Fruit fly (Drosophila melanogaster): Measurements from ENCODE around the gene CG9801.
A peak's percentile ranks its signal among the peaks of the same experiment; 100 is the strongest.

The CG9801 gene

dm6 chr3R:8788722-8789400 is 41.4 kb upstream of the CG9801 start (continued):
- peak; percentile 30; the same call in 1 of the 2 replicates for TF ChIP-seq CG1024 (GFP tag; IDR thresholded peaks at IDR 0.05)
- TF ChIP-seq unpg (GFP tag; optimal IDR thresholded peaks at IDR 0.05): peak; percentile 63
- TF ChIP-seq pzg (GFP tag; optimal IDR thresholded peaks at IDR 0.05): no peak
- no peak for TF ChIP-seq sug (tag; optimal IDR thresholded peaks at IDR 0.05)
- TF ChIP-seq tgo (GFP tag; IDR thresholded peaks at IDR 0.05): peak; percentile 71; the same call in 2 of the 3 replicates
- TF ChIP-seq gcm (GFP tag; optimal IDR thresholded peaks at IDR 0.05): peak; percentile 8
- peak; percentile 67 for TF ChIP-seq Sox102F (GFP tag; optimal IDR thresholded peaks at IDR 0.05)
- peak; percentile 100 for TF ChIP-seq CG2199 (GFP tag; IDR thresholded peaks at IDR 0.05)
- no peak for TF ChIP-seq Hr78 (GFP tag; optimal IDR thresholded peaks at IDR 0.05)
- TF ChIP-seq CG8281 (tag; optimal IDR thresholded peaks at IDR 0.05): no peak
- TF ChIP-seq Trl (optimal IDR thresholded peaks at IDR 0.05): no peak
- no peak for TF ChIP-seq Trl (GFP tag; optimal IDR thresholded peaks at IDR 0.05)
- TF ChIP-seq Atf6 (GFP tag; IDR thresholded peaks at IDR 0.05): no peak
- peak; percentile 54; the same call in 2 of the 3 replicates for TF ChIP-seq ken (GFP tag; IDR thresholded peaks at IDR 0.05)
- no peak for TF ChIP-seq bbx (GFP tag; IDR thresholded peaks at IDR 0.05; ENCODE audit: partially characterized antibody)
- no peak for TF ChIP-seq CG2120 (GFP tag; optimal IDR thresholded peaks at IDR 0.05)
- TF ChIP-seq CG11723 (GFP tag; optimal IDR thresholded peaks at IDR 0.05): no peak
- peak; percentile 11 for TF ChIP-seq CG3407 (GFP tag; optimal IDR thresholded peaks at IDR 0.05)
- TF ChIP-seq CG13287 (GFP tag; IDR thresholded peaks at IDR 0.05; ENCODE audit: partially characterized antibody): no peak
- peak; percentile 53 for TF ChIP-seq CG10979 (tag; optimal IDR thresholded peaks at IDR 0.05)
- no peak for TF ChIP-seq pb (GFP tag; optimal IDR thresholded peaks at IDR 0.05)
- TF ChIP-seq gem (tag; optimal IDR thresholded peaks at IDR 0.05): peak; percentile 72
- no peak for TF ChIP-seq gsb (GFP tag; IDR thresholded peaks at IDR 0.05)
- no peak for TF ChIP-seq dmrt11E (tag; optimal IDR thresholded peaks at IDR 0.05)
- TF ChIP-seq CG7271 (tag; optimal IDR thresholded peaks at IDR 0.05): no peak
- TF ChIP-seq CkIIα-i1 (GFP tag; IDR thresholded peaks at IDR 0.05): no peak
- TF ChIP-seq bsh (GFP tag; optimal IDR thresholded peaks at IDR 0.05): peak; percentile 54 to 68
- no peak for TF ChIP-seq tx (GFP tag; optimal IDR thresholded peaks at IDR 0.05)
- TF ChIP-seq amos (GFP tag; IDR thresholded peaks at IDR 0.05; ENCODE audit: partially characterized antibody): no peak
- TF ChIP-seq Lpt (GFP tag; optimal IDR thresholded peaks at IDR 0.05): no peak
- TF ChIP-seq Nf-YA (GFP tag; IDR thresholded peaks at IDR 0.05): peak; percentile 55; the same call in 1 of the 2 replicates
- no peak for TF ChIP-seq Dip3 (GFP tag; optimal IDR thresholded peaks at IDR 0.05)
- TF ChIP-seq Rx (GFP tag; IDR thresholded peaks at IDR 0.05): peak; percentile 77
- peak; percentile 52; the same call in 1 of the 2 replicates for TF ChIP-seq CG14667 (GFP tag; IDR thresholded peaks at IDR 0.05)
- TF ChIP-seq ap (GFP tag; IDR thresholded peaks at IDR 0.05): peak; percentile 56; the same call in 1 of the 2 replicates
- TF ChIP-seq CG17912 (GFP tag; optimal IDR thresholded peaks at IDR 0.05): no peak
- TF ChIP-seq Six4 (GFP tag; optimal IDR thresholded peaks at IDR 0.05): peak; percentile 31
- peak; percentile 56 for TF ChIP-seq fd96Cb (tag; optimal IDR thresholded peaks at IDR 0.05)
- TF ChIP-seq CG32772 (GFP tag; IDR thresholded peaks at IDR 0.05): peak; percentile 71
- no peak for TF ChIP-seq Taf1 (GFP tag; IDR thresholded peaks at IDR 0.05)
- no peak for TF ChIP-seq Sin3A (optimal IDR thresholded peaks at IDR 0.05)
- no peak for TF ChIP-seq CG8944 (GFP tag; optimal IDR thresholded peaks at IDR 0.05)
- TF ChIP-seq knrl (GFP tag; IDR thresholded peaks at IDR 0.05; ENCODE audit: partially characterized antibody): no peak
- TF ChIP-seq tin (GFP tag; optimal IDR thresholded peaks at IDR 0.05): peak; percentile 26
- peak; percentile 52 for TF ChIP-seq row (GFP tag; IDR thresholded peaks at IDR 0.05)
- TF ChIP-seq CG10431 (GFP tag; optimal IDR thresholded peaks at IDR 0.05): no peak
- TF ChIP-seq NC2β (GFP tag; optimal IDR thresholded peaks at IDR 0.05): no peak
- peak; percentile 80 for TF ChIP-seq CG14441 (GFP tag; IDR thresholded peaks at IDR 0.05)
- TF ChIP-seq zen (tag; optimal IDR thresholded peaks at IDR 0.05): no peak
- TF ChIP-seq CG4617 (GFP tag; optimal IDR thresholded peaks at IDR 0.05; ENCODE audit: borderline replicate concordance): no peak
